Fruit fly (Drosophila melanogaster): ENCODE results near the gene MICU1.

DNA sequence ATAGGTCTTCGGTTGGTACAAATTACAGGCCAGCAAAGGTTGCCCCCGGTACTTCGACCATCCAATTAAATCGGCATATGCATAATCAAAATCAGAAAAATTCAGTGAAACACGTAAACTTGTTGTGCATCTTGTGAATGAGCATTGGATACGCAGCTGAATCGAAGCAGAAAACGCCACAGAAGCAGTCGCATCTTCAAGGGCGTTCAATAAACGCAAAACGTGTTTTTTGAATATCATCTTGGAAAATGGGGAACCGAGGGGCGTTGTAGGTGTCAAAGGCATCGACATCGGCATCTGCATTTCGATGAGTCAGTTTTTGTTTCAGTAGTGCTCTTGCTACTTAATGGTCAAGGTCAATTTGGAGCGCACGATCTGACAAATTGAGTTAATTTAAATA is 7.7 kb upstream of the MICU1 start:
- TF ChIP-seq Ets98B (GFP tag; IDR thresholded peaks at IDR 0.05) (no peak), CG34367 (tag; optimal IDR thresholded peaks at IDR 0.05) (no peak)
